Fruit fly (Drosophila melanogaster): Measurements from ENCODE around the gene CG43673.

CG43673 gene

dm6 chrX:15802880-15803650 lies 24.1 kb downstream of the CG43673 start (continued):
- no peak for TF ChIP-seq CG12299 (tag; optimal IDR thresholded peaks at IDR 0.05)
- TF ChIP-seq toy (GFP tag; IDR thresholded peaks at IDR 0.05) = no peak
- TF ChIP-seq D19A (tag; optimal IDR thresholded peaks at IDR 0.05) = peak; percentile 30
- no peak for TF ChIP-seq Oaz (GFP tag; IDR thresholded peaks at IDR 0.05)
- TF ChIP-seq CG14667 (GFP tag; IDR thresholded peaks at IDR 0.05) = no peak
- TF ChIP-seq CG12071 (GFP tag; optimal IDR thresholded peaks at IDR 0.05) = no peak
- no peak for TF ChIP-seq kah (GFP tag; optimal IDR thresholded peaks at IDR 0.05)
- TF ChIP-seq H2.0 (GFP tag; IDR thresholded peaks at IDR 0.05) = no peak
- TF ChIP-seq abd-A (tag; optimal IDR thresholded peaks at IDR 0.05) = no peak
- TF ChIP-seq cato (GFP tag; optimal IDR thresholded peaks at IDR 0.05; ENCODE audit: borderline replicate concordance) = no peak
- TF ChIP-seq H15 (GFP tag; IDR thresholded peaks at IDR 0.05) = no peak
- no peak for TF ChIP-seq CG11696 (GFP tag; IDR thresholded peaks at IDR 0.05)
- TF ChIP-seq CG13123 (GFP tag; optimal IDR thresholded peaks at IDR 0.05) = no peak
- peak; percentile 76 for TF ChIP-seq Sry-δ (GFP tag; optimal IDR thresholded peaks at IDR 0.05)
- peak; percentile 10 for TF ChIP-seq CG30403 (GFP tag; optimal IDR thresholded peaks at IDR 0.05)
- no peak for TF ChIP-seq dm (GFP tag; optimal IDR thresholded peaks at IDR 0.05)
- peak; percentile 70 for TF ChIP-seq HLH4C (GFP tag; IDR thresholded peaks at IDR 0.05; ENCODE audit: partially characterized antibody)
- TF ChIP-seq CG1792 (GFP tag; optimal IDR thresholded peaks at IDR 0.05) = no peak
- TF ChIP-seq CG3281 (GFP tag; optimal IDR thresholded peaks at IDR 0.05) = peak; percentile 32
- TF ChIP-seq CG5953 (GFP tag; IDR thresholded peaks at IDR 0.05) = no peak
- no peak for TF ChIP-seq bowl (GFP tag; IDR thresholded peaks at IDR 0.05)
- no peak for TF ChIP-seq Fer2 (tag; optimal IDR thresholded peaks at IDR 0.05)
- TF ChIP-seq CG32772 (GFP tag; IDR thresholded peaks at IDR 0.05) = no peak
- peak; percentile 10 for TF ChIP-seq lab (GFP tag; optimal IDR thresholded peaks at IDR 0.05)
- TF ChIP-seq klu (GFP tag; IDR thresholded peaks at IDR 0.05) = no peak
- peak; percentile 58 for TF ChIP-seq Ets65A (GFP tag)
- no peak for TF ChIP-seq CG7928 (GFP tag; optimal IDR thresholded peaks at IDR 0.05)
- TF ChIP-seq jing (GFP tag; optimal IDR thresholded peaks at IDR 0.05) = no peak
- TF ChIP-seq CHES-1-like (GFP tag; optimal IDR thresholded peaks at IDR 0.05) = no peak
- TF ChIP-seq CG4854 (GFP tag; optimal IDR thresholded peaks at IDR 0.05) = no peak
- TF ChIP-seq zfh2 (GFP tag; optimal IDR thresholded peaks at IDR 0.05) = no peak
- peak; percentile 14 for TF ChIP-seq scrt (GFP tag; optimal IDR thresholded peaks at IDR 0.05)
- TF ChIP-seq CG11456 (GFP tag; IDR thresholded peaks at IDR 0.05) = no peak
- TF ChIP-seq ap (GFP tag; IDR thresholded peaks at IDR 0.05) = no peak
- TF ChIP-seq dmrt99B (tag; optimal IDR thresholded peaks at IDR 0.05) = peak; percentile 4
- TF ChIP-seq gce (GFP tag; IDR thresholded peaks at IDR 0.05) = no peak
- TF ChIP-seq crc (GFP tag; optimal IDR thresholded peaks at IDR 0.05) = no peak
- no peak for TF ChIP-seq prd (optimal IDR thresholded peaks at IDR 0.05)
- no peak for TF ChIP-seq prd (GFP tag; IDR thresholded peaks at IDR 0.05)
- TF ChIP-seq CG13287 (GFP tag; IDR thresholded peaks at IDR 0.05; ENCODE audit: partially characterized antibody) = peak; percentile 81
- TF ChIP-seq Pdp1 (GFP tag; optimal IDR thresholded peaks at IDR 0.05) = no peak
- TF ChIP-seq CG12155 (GFP tag; optimal IDR thresholded peaks at IDR 0.05) = no peak
- no peak for TF ChIP-seq onecut (GFP tag; IDR thresholded peaks at IDR 0.05)
- no peak for TF ChIP-seq CG17568 (GFP tag; optimal IDR thresholded peaks at IDR 0.05)
- peak; percentile 21 for TF ChIP-seq gcm (GFP tag; optimal IDR thresholded peaks at IDR 0.05)
- TF ChIP-seq phol (tag; optimal IDR thresholded peaks at IDR 0.05) = peak; percentile 43
- TF ChIP-seq CG7271 (tag; optimal IDR thresholded peaks at IDR 0.05) = no peak
- TF ChIP-seq CG16815 (GFP tag; optimal IDR thresholded peaks at IDR 0.05) = no peak
- TF ChIP-seq CG11398 (GFP tag; optimal IDR thresholded peaks at IDR 0.05) = no peak
- no peak for TF ChIP-seq Lpt (GFP tag; optimal IDR thresholded peaks at IDR 0.05)
- TF ChIP-seq tap (tag; optimal IDR thresholded peaks at IDR 0.05) = no peak
